Fruit fly (Drosophila melanogaster) whole organism, pupa: ENCODE measurements around the gene promL.

Experiments used
- CG10348 ChIP-seq: fragments of 200-800 bp; sonication (Bioruptor generic); IDR thresholded peaks from 2 replicates; pipeline ENCODE4 v1.3.6; 2022; ENCODE audit warnings: missing biosample characterization, missing genetic modification characterization
- CG12605 ChIP-seq: fragments of 200-800 bp; sonication (Bioruptor generic); IDR thresholded peaks from 2 replicates; pipeline ENCODE4 v1.3.6; 2022; ENCODE audit warnings: missing biosample characterization, missing genetic modification characterization
- CG13204 ChIP-seq: fragments of 200-800 bp; sonication (Bioruptor generic); optimal IDR thresholded peaks from 2 replicates; lab custom pipeline; 2018; ENCODE audit warnings: missing biosample characterization, mild to moderate bottlenecking, missing genetic modification characterization, moderate library complexity
- CG14655 ChIP-seq: fragments of 200-800 bp; sonication (Bioruptor generic); optimal IDR thresholded peaks from 3 replicates; lab custom pipeline; 2017; ENCODE audit warnings: mild to moderate bottlenecking, missing biosample characterization, missing genetic modification reagents, missing genetic modification characterization
- CG15710 ChIP-seq: fragments of 200-800 bp; sonication (Bioruptor generic); optimal IDR thresholded peaks from 2 replicates; lab custom pipeline; 2018; ENCODE audit warnings: missing biosample characterization, mild to moderate bottlenecking, missing genetic modification characterization, moderate library complexity
- CG17806 ChIP-seq: fragments of 200-800 bp; sonication (Bioruptor generic); optimal IDR thresholded peaks from 2 replicates; lab custom pipeline; 2018; ENCODE audit warnings: missing biosample characterization, mild to moderate bottlenecking, missing genetic modification characterization, moderate library complexity
- CG32121 ChIP-seq: fragments of 200-800 bp; sonication (Bioruptor generic); IDR thresholded peaks from 2 replicates; pipeline ENCODE4 v1.3.6; 2022; ENCODE audit warnings: missing biosample characterization, missing genetic modification characterization
- CG34367 ChIP-seq: fragments of 200-800 bp; sonication (Bioruptor generic); optimal IDR thresholded peaks from 2 replicates; lab custom pipeline; 2018; ENCODE audit warnings: missing biosample characterization, mild to moderate bottlenecking, missing genetic modification characterization
- CG4496 ChIP-seq: fragments of 200-800 bp; sonication (Bioruptor generic); IDR thresholded peaks from 3 replicates; pipeline ENCODE4 v1.3.6; 2022; ENCODE audit warnings: missing biosample characterization, missing genetic modification characterization
- CG8159 ChIP-seq: fragments of 200-800 bp; sonication (Bioruptor generic); optimal IDR thresholded peaks from 3 replicates; lab custom pipeline; 2018; ENCODE audit warnings: missing biosample characterization, mild to moderate bottlenecking, missing genetic modification characterization, moderate library complexity
- CG8301 ChIP-seq: fragments of 200-800 bp; sonication (Bioruptor generic); optimal IDR thresholded peaks from 2 replicates; lab custom pipeline; 2018; ENCODE audit warnings: missing biosample characterization, mild to moderate bottlenecking, missing genetic modification characterization
- CG9948 ChIP-seq: fragments of 200-800 bp; sonication (Bioruptor generic); optimal IDR thresholded peaks from 2 replicates; lab custom pipeline; 2018; ENCODE audit warnings: missing biosample characterization, mild to moderate bottlenecking, missing genetic modification characterization, moderate library complexity
- D1 ChIP-seq: fragments of 200-800 bp; sonication (Bioruptor generic); optimal IDR thresholded peaks from 2 replicates; lab custom pipeline; 2018; ENCODE audit warnings: missing biosample characterization, mild to moderate bottlenecking, missing genetic modification characterization, moderate library complexity
- EcR ChIP-seq: fragments of 200-800 bp; sonication (Bioruptor generic); optimal IDR thresholded peaks from 3 replicates; lab custom pipeline; 2019; ENCODE audit warnings: missing biosample characterization, missing genetic modification characterization, mild to moderate bottlenecking, moderate library complexity, missing genetic modification reagents
- Ets98B ChIP-seq: fragments of 200-800 bp; sonication (Bioruptor generic); IDR thresholded peaks from 2 replicates; pipeline ENCODE4 v1.3.6; 2022; ENCODE audit warnings: missing biosample characterization, missing genetic modification characterization
- Pif1A ChIP-seq: fragments of 200-800 bp; sonication (Bioruptor generic); optimal IDR thresholded peaks from 3 replicates; lab custom pipeline; 2016; ENCODE audit warnings: missing biosample characterization, missing genetic modification characterization
- Pif1B ChIP-seq: fragments of 200-800 bp; sonication (Bioruptor generic); optimal IDR thresholded peaks from 3 replicates; lab custom pipeline; 2016; ENCODE audit warnings: missing biosample characterization, missing genetic modification characterization
- Snoo ChIP-seq: fragments of 200-800 bp; sonication (Bioruptor generic); optimal IDR thresholded peaks from 3 replicates; lab custom pipeline; 2017; ENCODE audit warnings: missing biosample characterization, mild to moderate bottlenecking, missing genetic modification characterization, inconsistent platforms
- fd96Ca ChIP-seq: fragments of 200-800 bp; sonication (Bioruptor generic); IDR thresholded peaks from 3 replicates; pipeline ENCODE4 v1.3.6; 2022; ENCODE audit warnings: missing biosample characterization, missing genetic modification characterization
- gl ChIP-seq: fragments of 200-800 bp; sonication (Bioruptor generic); optimal IDR thresholded peaks from 2 replicates; lab custom pipeline; 2018; ENCODE audit warnings: missing biosample characterization, mild to moderate bottlenecking, missing genetic modification characterization
- rn ChIP-seq: fragments of 200-800 bp; sonication (Bioruptor generic); IDR thresholded peaks from 2 replicates; pipeline ENCODE4 v1.3.6; 2022; ENCODE audit warnings: missing biosample characterization, missing genetic modification characterization

The promL gene

DNA sequence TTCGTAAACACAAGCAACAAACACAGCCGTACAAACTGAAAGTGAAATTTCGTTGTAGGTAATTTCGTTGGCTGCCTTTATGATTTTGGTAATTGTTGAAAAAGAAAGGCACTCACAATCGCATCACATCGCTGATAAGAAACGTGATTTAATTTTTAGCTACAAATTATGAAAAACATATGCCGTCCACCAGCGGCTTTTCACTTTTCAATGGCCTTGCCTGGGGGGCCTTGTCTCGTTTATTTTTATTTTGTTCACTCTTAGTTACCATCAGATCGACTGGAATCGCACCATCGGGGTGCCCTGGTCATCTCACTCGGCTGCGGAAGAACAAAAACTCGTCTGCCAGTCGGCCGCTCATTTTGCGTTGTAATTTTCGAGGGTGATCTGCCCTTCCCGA, 18.6 kb downstream of the promL start:
- TF ChIP-seq CG4496 (GFP tag; lab: Robert Waterston, UW) (no peak), EcR (GFP tag; lab: Kevin White, UChicago) (peak; percentile 46)

dm6 chr3L:3108040-3108615, 19.4 kb downstream of the promL start:
- TF ChIP-seq CG4496 (GFP tag; lab: Robert Waterston, UW) = 0 out of 3 replicates have a peak, but pooled peaks have one; percentile 12
- TF ChIP-seq CG13204 (GFP tag; lab: Kevin White, UChicago) = no peak

DNA sequence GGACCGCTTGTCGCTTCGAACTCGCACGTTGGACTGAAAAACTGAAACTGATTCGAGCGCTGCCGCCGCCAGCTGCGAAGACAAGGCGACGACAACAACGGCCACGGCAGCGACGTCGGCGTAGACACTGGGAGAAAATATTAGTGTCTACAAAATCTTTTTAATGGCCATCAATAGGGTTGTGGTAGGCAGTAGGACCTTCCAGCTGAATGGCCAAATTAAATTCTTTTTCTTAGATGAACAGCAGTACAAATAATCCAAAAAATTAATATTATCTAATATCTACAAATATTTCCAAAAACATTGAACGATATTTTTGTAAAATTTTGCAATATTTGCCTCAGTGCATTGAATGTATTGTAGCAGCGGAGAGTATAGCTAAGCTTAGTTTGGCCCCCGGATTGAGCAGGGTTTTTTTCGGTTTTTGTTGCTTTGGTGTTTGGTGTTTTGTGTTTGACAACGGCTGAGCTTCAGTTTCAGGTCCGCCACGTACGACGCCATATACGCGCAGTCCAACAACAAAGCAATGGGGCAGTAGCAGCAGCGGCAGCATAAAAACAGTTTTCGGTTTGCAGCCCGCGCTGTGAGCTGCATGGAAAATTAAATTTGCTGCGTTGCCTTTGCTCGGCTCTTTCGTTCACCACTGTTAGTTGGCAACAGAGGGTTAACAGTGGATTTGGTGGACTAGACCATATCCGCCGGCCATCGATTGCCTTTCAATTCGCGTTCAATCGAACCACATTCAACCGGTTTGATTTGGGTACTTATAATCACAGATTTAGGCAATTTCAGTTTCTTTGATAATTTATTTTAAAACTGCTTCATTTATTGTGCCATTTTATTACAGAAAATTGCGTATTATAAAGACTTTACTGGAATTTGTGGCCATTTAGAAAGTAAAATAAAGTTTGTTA, 20.4 kb downstream of the promL start, which contains the start of gene Cht7:
Gene Cht7, minus strand, starts transcription at position 51 of the 914 bp plus-strand sequence.
- TF ChIP-seq EcR (GFP tag; lab: Kevin White, UChicago) = peak; percentile 32
- peak; percentile 90 for TF ChIP-seq CG4496 (GFP tag; lab: Robert Waterston, UW)
- peak; percentile 73 for TF ChIP-seq CG9948 (tag; lab: Kevin White, UChicago)
- peak; percentile 87 for TF ChIP-seq CG34367 (tag; lab: Kevin White, UChicago)
- TF ChIP-seq Pif1B = peak; percentile 77
- no peak for TF ChIP-seq D1 (tag; lab: Kevin White, UChicago)
- TF ChIP-seq CG10348 (GFP tag; lab: Robert Waterston, UW) = peak; percentile 66
- TF ChIP-seq CG15710 (tag; lab: Kevin White, UChicago) = peak; percentile 91
- peak; percentile 86 for TF ChIP-seq CG17806 (tag; lab: Kevin White, UChicago)
- peak; percentile 71 for TF ChIP-seq CG12605
- peak; percentile 64 for TF ChIP-seq Snoo (tag; lab: Kevin White, UChicago)
- TF ChIP-seq Pif1A = peak; percentile 89
- TF ChIP-seq CG13204 (GFP tag; lab: Kevin White, UChicago) = peak; percentile 80
- TF ChIP-seq CG32121 (GFP tag; lab: Robert Waterston, UW) = peak; percentile 95
- peak; percentile 89 for TF ChIP-seq CG8159 (tag; lab: Kevin White, UChicago)
- TF ChIP-seq Ets98B = peak; percentile 89
- peak; percentile 81 for TF ChIP-seq CG8301
- peak; percentile 78 for TF ChIP-seq rn (GFP tag; lab: Robert Waterston, UW)
- TF ChIP-seq CG14655 (GFP tag; lab: Kevin White, UChicago) = peak; percentile 88
- peak; percentile 92 for TF ChIP-seq fd96Ca (GFP tag; lab: Robert Waterston, UW)
- TF ChIP-seq gl (tag; lab: Kevin White, UChicago) = peak; percentile 62
- TF ChIP-seq, all 21 proteins: peak for 20

dm6 chr3L:3106146-3106545, 21.4 kb downstream of the promL start:
- TF ChIP-seq CG8159 (tag; lab: Kevin White, UChicago) (peak; percentile 77), CG8301 (peak; percentile 69), CG17806 (tag; lab: Kevin White, UChicago) (peak; percentile 63), CG14655 (GFP tag; lab: Kevin White, UChicago) (peak; percentile 64), CG32121 (GFP tag; lab: Robert Waterston, UW) (no peak), CG15710 (tag; lab: Kevin White, UChicago) (peak; percentile 74), rn (GFP tag; lab: Robert Waterston, UW) (no peak), EcR (GFP tag; lab: Kevin White, UChicago) (peak; percentile 40), CG9948 (tag; lab: Kevin White, UChicago) (peak; percentile 49), CG4496 (GFP tag; lab: Robert Waterston, UW) (no peak), CG13204 (GFP tag; lab: Kevin White, UChicago) (peak; percentile 7), Pif1A (peak; percentile 37), CG34367 (tag; lab: Kevin White, UChicago) (peak; percentile 64), gl (tag; lab: Kevin White, UChicago) (peak; percentile 13), CG12605 (no peak), Pif1B (no peak)
- TF ChIP-seq, all 21 proteins: peak for 11

DNA sequence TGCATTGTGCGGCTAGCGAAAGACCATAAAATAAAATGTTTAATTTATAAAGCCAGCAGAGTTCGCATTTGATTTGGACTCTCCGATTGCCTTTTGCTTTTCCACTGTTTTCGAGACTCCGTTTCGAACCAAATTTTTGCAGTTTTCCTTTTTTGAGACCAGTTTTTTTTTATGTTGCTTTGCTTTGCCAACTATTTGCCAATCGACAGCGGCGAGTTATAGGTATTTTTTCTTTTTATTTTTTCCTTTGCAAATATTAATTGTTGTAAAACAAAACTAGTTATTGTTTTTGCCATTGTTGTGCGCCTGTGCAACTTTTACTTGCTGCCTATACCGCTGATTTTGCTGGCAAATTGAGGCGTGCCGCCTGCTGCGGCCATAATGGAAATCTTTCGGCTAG, 22.0 kb downstream of the promL start:
- TF ChIP-seq Pif1B (no peak), CG17806 (tag; lab: Kevin White, UChicago) (no peak), Snoo (tag; lab: Kevin White, UChicago) (no peak), Ets98B (no peak; the same call in 1 of the 2 replicates), CG14655 (GFP tag; lab: Kevin White, UChicago) (no peak), rn (GFP tag; lab: Robert Waterston, UW) (no peak), D1 (tag; lab: Kevin White, UChicago) (no peak), fd96Ca (GFP tag; lab: Robert Waterston, UW) (no peak), CG13204 (GFP tag; lab: Kevin White, UChicago) (no peak), gl (tag; lab: Kevin White, UChicago) (no peak)
